Fruit fly (Drosophila melanogaster): ENCODE measurements around the gene CG13407.

CG13407 gene

DNA sequence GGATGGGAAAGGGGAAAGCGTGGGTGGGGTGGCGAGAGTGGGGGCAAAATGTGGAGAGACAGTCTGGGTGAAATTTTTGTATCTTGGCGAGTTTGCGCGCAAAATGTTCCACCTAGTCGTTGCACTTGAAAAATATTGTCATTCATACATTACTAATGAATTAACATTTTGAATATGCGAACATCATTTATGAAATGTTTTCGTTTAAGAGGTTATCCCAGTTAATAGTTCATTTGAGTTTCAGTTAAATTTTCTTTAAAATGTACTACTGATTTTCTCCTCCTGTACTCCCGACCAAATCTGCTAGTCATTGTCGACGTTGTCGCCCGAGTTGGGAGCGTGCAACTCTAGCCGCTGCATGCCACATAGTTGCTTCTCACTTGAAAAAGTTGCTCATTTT is 46.7 kb downstream of the CG13407 start:
- no peak for TF ChIP-seq CG17801 (GFP tag; optimal IDR thresholded peaks at IDR 0.05; ENCODE audit: partially characterized antibody)

DNA sequence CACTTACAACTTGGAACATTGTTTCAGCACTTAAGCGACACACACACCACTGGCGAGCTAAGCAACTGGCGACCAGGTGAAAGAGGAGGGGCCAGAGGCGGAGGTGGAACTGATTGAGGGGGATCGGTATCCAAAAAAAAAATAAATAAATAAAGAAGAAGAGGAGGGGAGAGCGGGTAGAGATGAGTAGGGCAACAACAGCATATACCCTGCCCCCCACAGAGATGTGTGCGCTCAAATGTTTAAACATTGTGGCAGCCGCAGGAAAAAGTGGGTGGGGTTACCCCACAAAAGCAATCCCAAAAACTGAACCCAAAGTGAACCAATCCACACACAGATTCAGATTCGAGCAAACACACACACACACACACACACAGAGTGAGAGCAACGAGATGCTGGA is 47.2 kb downstream of the CG13407 start:
- TF ChIP-seq CG17801 (GFP tag; optimal IDR thresholded peaks at IDR 0.05; ENCODE audit: partially characterized antibody): no peak

DNA sequence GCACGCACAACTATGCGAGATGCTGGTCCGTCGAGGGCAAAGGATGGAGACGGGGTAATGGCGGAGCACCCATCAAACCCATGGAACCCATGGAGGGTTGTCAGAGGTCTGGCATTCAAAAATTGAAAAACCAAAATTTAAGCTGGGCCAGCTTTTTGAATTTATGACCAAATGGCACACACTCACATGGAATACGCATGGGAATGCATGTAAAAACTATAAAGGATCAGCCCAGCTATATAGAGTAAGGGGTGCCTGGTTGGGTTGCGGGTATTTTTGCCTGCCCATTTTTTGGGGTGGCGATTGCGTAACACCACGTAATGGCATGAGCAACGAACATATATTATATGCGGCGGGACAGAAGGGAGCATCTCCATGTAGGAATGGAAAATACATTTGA is 49.2 kb downstream of the CG13407 start:
- TF ChIP-seq CG17801 (GFP tag; optimal IDR thresholded peaks at IDR 0.05; ENCODE audit: partially characterized antibody): no peak

DNA sequence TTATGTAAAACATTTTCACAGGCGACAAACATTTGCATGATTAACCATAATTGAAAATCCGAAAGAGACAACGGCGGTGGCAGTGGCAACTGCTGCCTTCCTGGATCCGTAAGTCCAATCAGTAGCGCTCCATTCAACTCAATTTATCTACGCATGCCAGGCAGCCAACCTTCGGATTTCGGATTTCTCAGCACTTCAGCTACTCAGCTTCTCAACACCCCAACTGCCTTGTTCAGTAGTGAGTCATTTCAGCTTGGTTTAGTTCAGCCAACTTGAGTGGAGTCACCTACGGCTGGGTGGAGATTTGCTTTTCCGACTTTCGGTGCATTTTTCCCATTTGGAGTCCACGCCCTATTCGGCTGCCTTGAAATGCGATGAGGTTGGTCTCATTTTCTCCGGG is 50.5 kb downstream of the CG13407 start:
- no peak for TF ChIP-seq CG17801 (GFP tag; optimal IDR thresholded peaks at IDR 0.05; ENCODE audit: partially characterized antibody)
